Worm (Caenorhabditis elegans): Measurements from ENCODE around the gene nhr-131.

ce11 chrV:497399-497798 is 3.2 kb downstream of the nhr-131 start, which contains the start of gene T01G6.1:
- TF ChIP-seq ahr-1 (tag; optimal IDR thresholded peaks at IDR 0.05) = no peak
- TF ChIP-seq ceh-9 (tag; optimal IDR thresholded peaks at IDR 0.05) = no peak
- TF ChIP-seq ets-4 (tag; optimal IDR thresholded peaks at IDR 0.05) = no peak
- TF ChIP-seq elt-4 (tag; optimal IDR thresholded peaks at IDR 0.05) = no peak
- no peak for TF ChIP-seq elt-2 (tag; optimal IDR thresholded peaks at IDR 0.05)
- no peak for TF ChIP-seq pha-4 (tag; optimal IDR thresholded peaks at IDR 0.05)
- TF ChIP-seq lin-11 (tag; optimal IDR thresholded peaks at IDR 0.05) = no peak
- no peak for TF ChIP-seq fkh-10 (GFP tag; optimal IDR thresholded peaks at IDR 0.05)
